Worm (Caenorhabditis elegans): ENCODE measurements around the gene asp-15.

asp-15 gene

ce11 chrV:19031456-19031855 lies 13.2 kb downstream of the asp-15 start, which contains the start of gene Y39B6A.27:
Gene Y39B6A.27, plus strand, starts transcription at chrV:19031756.
- no peak for TF ChIP-seq nhr-11 (tag; optimal IDR thresholded peaks at IDR 0.05)
- TF ChIP-seq nhr-129 (tag; optimal IDR thresholded peaks at IDR 0.05): no peak
- TF ChIP-seq nhr-23 (tag; optimal IDR thresholded peaks at IDR 0.05): no peak
- TF ChIP-seq lin-13 (GFP tag; optimal IDR thresholded peaks at IDR 0.05): no peak
- TF ChIP-seq ceh-82 (tag; optimal IDR thresholded peaks at IDR 0.05): no peak
- TF ChIP-seq C34F6.9 (tag; optimal IDR thresholded peaks at IDR 0.05): no peak
- no peak for TF ChIP-seq crh-2 (tag; optimal IDR thresholded peaks at IDR 0.05)
- TF ChIP-seq gmeb-1 (tag; optimal IDR thresholded peaks at IDR 0.05): no peak
- TF ChIP-seq unc-62 (GFP tag; optimal IDR thresholded peaks at IDR 0.05): no peak
- no peak for TF ChIP-seq sma-9 (GFP tag; optimal IDR thresholded peaks at IDR 0.05)
- no peak for TF ChIP-seq sma-9 (tag; optimal IDR thresholded peaks at IDR 0.05)
- TF ChIP-seq lsy-2 (tag; optimal IDR thresholded peaks at IDR 0.05): no peak
- TF ChIP-seq egl-27 (tag; optimal IDR thresholded peaks at IDR 0.05): no peak

ce11 chrV:19027338-19027737 lies 17.3 kb downstream of the asp-15 start:
- TF ChIP-seq crh-2 (tag; optimal IDR thresholded peaks at IDR 0.05) (no peak), R02D3.7 (tag; optimal IDR thresholded peaks at IDR 0.05) (no peak), aly-2 (tag; optimal IDR thresholded peaks at IDR 0.05) (no peak), Y55F3AM.14 (GFP tag; optimal IDR thresholded peaks at IDR 0.05) (no peak)

- TF ChIP-seq ztf-1 (GFP tag; conservative IDR thresholded peaks at IDR 0.05) (no peak), sem-4 (tag; optimal IDR thresholded peaks at IDR 0.05) (no peak), alr-1 (tag; optimal IDR thresholded peaks at IDR 0.05) (no peak), aly-2 (tag; optimal IDR thresholded peaks at IDR 0.05) (no peak), F13H6.1 (tag; optimal IDR thresholded peaks at IDR 0.05) (no peak), sma-9 (GFP tag; optimal IDR thresholded peaks at IDR 0.05) (no peak), sma-9 (tag; optimal IDR thresholded peaks at IDR 0.05) (no peak), nhr-21 (tag; optimal IDR thresholded peaks at IDR 0.05) (no peak), nhr-23 (tag; optimal IDR thresholded peaks at IDR 0.05) (no peak), elt-1 (tag; optimal IDR thresholded peaks at IDR 0.05) (no peak), ZK546.5 (tag; optimal IDR thresholded peaks at IDR 0.05) (no peak), peb-1 (tag; optimal IDR thresholded peaks at IDR 0.05) (no peak), mab-5 (tag; optimal IDR thresholded peaks at IDR 0.05) (no peak), unc-62 (GFP tag; optimal IDR thresholded peaks at IDR 0.05) (no peak)
Observed at ce11 chrV:19026163-19026562, 18.5 kb downstream of the asp-15 start, which contains the start of gene Y39B6A.25. Gene Y39B6A.25, plus strand, starts transcription at chrV:19026463.

- no peak for TF ChIP-seq lin-39 (tag; optimal IDR thresholded peaks at IDR 0.05)
- no peak for TF ChIP-seq unc-39 (tag; optimal IDR thresholded peaks at IDR 0.05)
- no peak for TF ChIP-seq mbf-1 (tag; optimal IDR thresholded peaks at IDR 0.05)
- TF ChIP-seq lin-11 (tag; optimal IDR thresholded peaks at IDR 0.05): no peak
- TF ChIP-seq nhr-11 (tag; optimal IDR thresholded peaks at IDR 0.05): no peak
- no peak for TF ChIP-seq unc-62 (GFP tag; optimal IDR thresholded peaks at IDR 0.05)
- no peak for TF ChIP-seq egl-27 (tag; optimal IDR thresholded peaks at IDR 0.05)
- no peak for TF ChIP-seq elt-1 (tag; optimal IDR thresholded peaks at IDR 0.05)
- no peak for TF ChIP-seq ama-1 (optimal IDR thresholded peaks at IDR 0.05)
- no peak for TF ChIP-seq nhr-237 (tag; optimal IDR thresholded peaks at IDR 0.05)
- no peak for TF ChIP-seq mdl-1 (tag; optimal IDR thresholded peaks at IDR 0.05)
- TF ChIP-seq nhr-23 (tag; optimal IDR thresholded peaks at IDR 0.05): no peak
- TF ChIP-seq nhr-6 (tag; optimal IDR thresholded peaks at IDR 0.05): no peak
Observed at ce11 chrV:19024683-19025082, 20.0 kb downstream of the asp-15 start, which contains the start of gene Y39B6A.29. Gene Y39B6A.29, minus strand, starts transcription at chrV:19024783.

- no peak for TF ChIP-seq zag-1 (tag; optimal IDR thresholded peaks at IDR 0.05)
- TF ChIP-seq ztf-11 (tag; optimal IDR thresholded peaks at IDR 0.05): no peak
- no peak for TF ChIP-seq ztf-1 (GFP tag; conservative IDR thresholded peaks at IDR 0.05)
- no peak for TF ChIP-seq unc-39 (tag; optimal IDR thresholded peaks at IDR 0.05)
- TF ChIP-seq sma-9 (GFP tag; optimal IDR thresholded peaks at IDR 0.05): no peak
- no peak for TF ChIP-seq sma-9 (tag; optimal IDR thresholded peaks at IDR 0.05)
- TF ChIP-seq ZK546.5 (tag; optimal IDR thresholded peaks at IDR 0.05): no peak
- TF ChIP-seq blmp-1 (tag; optimal IDR thresholded peaks at IDR 0.05; ENCODE audit: insufficient read depth): no peak
- no peak for TF ChIP-seq nhr-21 (tag; optimal IDR thresholded peaks at IDR 0.05)
- TF ChIP-seq peb-1 (tag; optimal IDR thresholded peaks at IDR 0.05): no peak
- TF ChIP-seq nhr-6 (tag; optimal IDR thresholded peaks at IDR 0.05): no peak
- TF ChIP-seq C34F6.9 (tag; optimal IDR thresholded peaks at IDR 0.05): no peak
- no peak for TF ChIP-seq alr-1 (tag; optimal IDR thresholded peaks at IDR 0.05)
- no peak for TF ChIP-seq F13H6.1 (tag; optimal IDR thresholded peaks at IDR 0.05)
- TF ChIP-seq aly-2 (tag; optimal IDR thresholded peaks at IDR 0.05): no peak
Observed at ce11 chrV:19019239-19019638, 25.4 kb downstream of the asp-15 start.
